Fruit fly (Drosophila melanogaster) whole organism, embryonic: ENCODE results near the gene CG14627.
A peak's percentile ranks its signal among the peaks of the same experiment; 100 is the strongest.

Experiments
- Adf1 ChIP-seq: fragments of 200-800 bp; sonication (Bioruptor generic); IDR thresholded peaks from 2 replicates; pipeline ENCODE4 v1.3.6; 2022; ENCODE audit warnings: missing biosample characterization, missing genetic modification characterization
- C15 ChIP-seq: fragments of 200-800 bp; sonication (Bioruptor generic); IDR thresholded peaks from 3 replicates; pipeline ENCODE4 v1.3.6; 2022; ENCODE audit warnings: missing biosample characterization, missing genetic modification characterization
- CG10654 ChIP-seq: fragments of 200-800 bp; sonication (Bioruptor generic); optimal IDR thresholded peaks from 2 replicates; lab custom pipeline; 2016; ENCODE audit warnings: missing biosample characterization, missing genetic modification characterization
- CG10979 ChIP-seq: fragments of 200-800 bp; sonication (Bioruptor generic); optimal IDR thresholded peaks from 2 replicates; lab custom pipeline; 2018; ENCODE audit warnings: missing biosample characterization, mild to moderate bottlenecking, missing genetic modification characterization, moderate library complexity
- CG12391 ChIP-seq: fragments of 200-800 bp; sonication (Bioruptor generic); optimal IDR thresholded peaks from 3 replicates; lab custom pipeline; 2018; ENCODE audit warnings: missing biosample characterization, mild to moderate bottlenecking, missing genetic modification characterization, moderate library complexity
- CG12769 ChIP-seq: fragments of 200-800 bp; sonication (Bioruptor generic); optimal IDR thresholded peaks from 2 replicates; lab custom pipeline; 2019; ENCODE audit warnings: missing biosample characterization, mild to moderate bottlenecking, missing genetic modification characterization, moderate library complexity
- CG14441 ChIP-seq: fragments of 200-800 bp; sonication (Bioruptor generic); IDR thresholded peaks from 2 replicates; pipeline ENCODE4 v1.3.6; 2022; ENCODE audit warnings: missing biosample characterization, missing genetic modification characterization
- CG15601 ChIP-seq: fragments of 200-800 bp; sonication (Bioruptor generic); optimal IDR thresholded peaks from 3 replicates; lab custom pipeline; 2019; ENCODE audit warnings: missing biosample characterization, mild to moderate bottlenecking, missing genetic modification characterization, moderate library complexity
- CG18262 ChIP-seq: fragments of 200-800 bp; optimal IDR thresholded peaks from 3 replicates; lab custom pipeline; 2019; ENCODE audit warnings: missing biosample characterization, mild to moderate bottlenecking, missing genetic modification characterization, moderate library complexity
- CG18476 ChIP-seq: fragments of 200-800 bp; sonication (Bioruptor generic); optimal IDR thresholded peaks from 2 replicates; lab custom pipeline; 2016; ENCODE audit warnings: missing biosample characterization, mild to moderate bottlenecking, missing genetic modification characterization
- CG18619 ChIP-seq: fragments of 200-800 bp; sonication (Bioruptor generic); optimal IDR thresholded peaks from 3 replicates; lab custom pipeline; 2017; ENCODE audit warnings: missing biosample characterization, mild to moderate bottlenecking, missing genetic modification characterization
- CG2116 ChIP-seq: fragments of 200-800 bp; sonication (Bioruptor generic); optimal IDR thresholded peaks from 3 replicates; lab custom pipeline; 2018; ENCODE audit warnings: missing biosample characterization, mild to moderate bottlenecking, missing genetic modification characterization
- CG2120 ChIP-seq: fragments of 200-800 bp; sonication (Bioruptor generic); optimal IDR thresholded peaks from 3 replicates; lab custom pipeline; 2016; ENCODE audit warnings: missing biosample characterization, missing genetic modification characterization
- CG31365 ChIP-seq: fragments of 200-800 bp; sonication (Bioruptor generic); optimal IDR thresholded peaks from 2 replicates; lab custom pipeline; 2018; ENCODE audit warnings: missing biosample characterization, mild to moderate bottlenecking, missing genetic modification characterization
- CG34224 ChIP-seq: fragments of 200-800 bp; sonication (Bioruptor generic); IDR thresholded peaks from 3 replicates; pipeline ENCODE4 v1.3.6; 2022; ENCODE audit warnings: missing biosample characterization, missing genetic modification characterization; ENCODE audit not compliant: partially characterized antibody
- CG3847 ChIP-seq: fragments of 200-800 bp; sonication (Bioruptor generic); IDR thresholded peaks from 2 replicates; pipeline ENCODE4 v1.3.6; 2022; ENCODE audit warnings: missing biosample characterization, missing genetic modification characterization
- CG4820 ChIP-seq: fragments of 200-800 bp; sonication (Bioruptor generic); optimal IDR thresholded peaks from 3 replicates; lab custom pipeline; 2016; ENCODE audit warnings: missing biosample characterization, missing genetic modification characterization
- CG6272 ChIP-seq: fragments of 200-800 bp; sonication (Bioruptor generic); IDR thresholded peaks from 2 replicates; pipeline ENCODE4 v1.3.6; 2022; ENCODE audit warnings: missing biosample characterization, missing genetic modification characterization
- CG6654 ChIP-seq: fragments of 200-800 bp; sonication (Bioruptor generic); optimal IDR thresholded peaks from 2 replicates; lab custom pipeline; 2017; ENCODE audit warnings: missing biosample characterization, mild to moderate bottlenecking, missing genetic modification characterization
- CG6683 ChIP-seq: fragments of 200-800 bp; sonication (Bioruptor generic); optimal IDR thresholded peaks from 2 replicates; lab custom pipeline; 2017; ENCODE audit warnings: missing biosample characterization, mild to moderate bottlenecking, missing genetic modification characterization, missing genetic modification reagents
- CG6765 ChIP-seq: fragments of 200-800 bp; sonication (Bioruptor generic); optimal IDR thresholded peaks from 3 replicates; lab custom pipeline; 2017; ENCODE audit warnings: missing biosample characterization, mild to moderate bottlenecking, missing genetic modification characterization
- CG6813 ChIP-seq: fragments of 200-800 bp; sonication (Bioruptor generic); optimal IDR thresholded peaks from 2 replicates; lab custom pipeline; 2017; ENCODE audit warnings: missing biosample characterization, missing genetic modification characterization, mild to moderate bottlenecking, moderate library complexity, missing genetic modification reagents
- CG8359 ChIP-seq: fragments of 200-800 bp; sonication (Bioruptor generic); optimal IDR thresholded peaks from 2 replicates; lab custom pipeline; 2017; ENCODE audit warnings: missing biosample characterization, mild to moderate bottlenecking, missing genetic modification characterization, borderline replicate concordance
- CG9437 ChIP-seq: fragments of 200-800 bp; sonication (Bioruptor generic); optimal IDR thresholded peaks from 2 replicates; lab custom pipeline; 2018; ENCODE audit warnings: missing biosample characterization, mild to moderate bottlenecking, missing genetic modification characterization
- CkIIα-i1 ChIP-seq: fragments of 200-800 bp; sonication (Bioruptor generic); IDR thresholded peaks from 2 replicates; pipeline ENCODE4 v1.3.6; 2022; ENCODE audit warnings: missing biosample characterization, missing genetic modification characterization
- CoRest ChIP-seq: fragments of 200-800 bp; sonication (Bioruptor generic); optimal IDR thresholded peaks from 3 replicates; lab custom pipeline; 2018; ENCODE audit warnings: missing biosample characterization, mild to moderate bottlenecking, missing genetic modification characterization, moderate library complexity
- Deaf1 ChIP-seq: fragments of 200-800 bp; optimal IDR thresholded peaks from 3 replicates; lab custom pipeline; 2019; ENCODE audit warnings: missing biosample characterization, mild to moderate bottlenecking, missing genetic modification characterization, moderate library complexity
- Dip2 ChIP-seq: fragments of 200-800 bp; sonication (Bioruptor generic); IDR thresholded peaks from 2 replicates; pipeline ENCODE4 v1.3.6; 2022; ENCODE audit warnings: missing biosample characterization, missing genetic modification characterization
- Dref ChIP-seq: fragments of 200-800 bp; sonication (Bioruptor generic); IDR thresholded peaks from 2 replicates; pipeline ENCODE4 v1.3.6; 2022; ENCODE audit warnings: missing biosample characterization, missing genetic modification characterization
- E2f1 ChIP-seq: fragments of 200-800 bp; sonication (Bioruptor generic); IDR thresholded peaks from 2 replicates; pipeline ENCODE4 v1.3.6; 2022; ENCODE audit warnings: missing biosample characterization, missing genetic modification characterization
- Elba2 ChIP-seq: fragments of 200-800 bp; sonication (Bioruptor generic); optimal IDR thresholded peaks from 3 replicates; lab custom pipeline; 2016; ENCODE audit warnings: missing biosample characterization, missing genetic modification characterization
- HLH4C ChIP-seq: fragments of 200-800 bp; sonication (Bioruptor generic); IDR thresholded peaks from 3 replicates; pipeline ENCODE4 v1.3.6; 2022; ENCODE audit warnings: missing biosample characterization, missing genetic modification characterization; ENCODE audit not compliant: partially characterized antibody
- Hand ChIP-seq: fragments of 200-800 bp; sonication (Bioruptor generic); optimal IDR thresholded peaks from 2 replicates; lab custom pipeline; 2017; ENCODE audit warnings: mild to moderate bottlenecking, missing biosample characterization, missing genetic modification reagents, missing genetic modification characterization
- Hmr ChIP-seq: fragments of 200-800 bp; sonication (Bioruptor generic); optimal IDR thresholded peaks from 3 replicates; lab custom pipeline; 2017; ENCODE audit warnings: mild to moderate bottlenecking, missing biosample characterization, missing genetic modification reagents, missing genetic modification characterization
- Hsf ChIP-seq: fragments of 200-800 bp; sonication (Bioruptor generic); optimal IDR thresholded peaks from 3 replicates; lab custom pipeline; 2016; ENCODE audit warnings: missing biosample characterization, missing genetic modification characterization
- PHDP ChIP-seq: fragments of 200-800 bp; sonication (Bioruptor generic); optimal IDR thresholded peaks from 3 replicates; lab custom pipeline; 2018; ENCODE audit warnings: missing biosample characterization, mild to moderate bottlenecking, missing genetic modification characterization, moderate library complexity
- Taf1 ChIP-seq: fragments of 200-800 bp; sonication (Bioruptor generic); IDR thresholded peaks from 2 replicates; pipeline ENCODE4 v1.3.6; 2022; ENCODE audit warnings: missing biosample characterization, missing genetic modification characterization
- YL-1 ChIP-seq: fragments of 200-800 bp; sonication (Bioruptor generic); optimal IDR thresholded peaks from 3 replicates; lab custom pipeline; 2017; ENCODE audit warnings: missing biosample characterization, mild to moderate bottlenecking, missing genetic modification characterization
- bcd ChIP-seq: fragments of 200-800 bp; sonication (Bioruptor generic); optimal IDR thresholded peaks from 2 replicates; lab custom pipeline; 2017; ENCODE audit warnings: missing biosample characterization, mild to moderate bottlenecking, missing genetic modification characterization
- dysf ChIP-seq: fragments of 200-800 bp; sonication (Bioruptor generic); IDR thresholded peaks from 3 replicates; pipeline ENCODE4 v1.3.6; 2022; ENCODE audit warnings: missing biosample characterization, missing genetic modification characterization
- gem ChIP-seq: fragments of 200-800 bp; sonication (Bioruptor generic); optimal IDR thresholded peaks from 2 replicates; lab custom pipeline; 2019; ENCODE audit warnings: missing biosample characterization, mild to moderate bottlenecking, missing genetic modification characterization, moderate library complexity
- ind ChIP-seq: fragments of 200-800 bp; sonication (Bioruptor generic); optimal IDR thresholded peaks from 3 replicates; lab custom pipeline; 2016; ENCODE audit warnings: missing biosample characterization, missing genetic modification characterization
- kay ChIP-seq: fragments of 200-800 bp; sonication (Bioruptor generic); optimal IDR thresholded peaks from 2 replicates; lab custom pipeline; 2016; ENCODE audit warnings: missing biosample characterization, missing genetic modification characterization
- pho ChIP-seq: fragments of 200-800 bp; sonication (Bioruptor generic); optimal IDR thresholded peaks from 2 replicates; lab custom pipeline; 2016; ENCODE audit warnings: missing biosample characterization, missing genetic modification characterization
- ranshi ChIP-seq: fragments of 200-800 bp; sonication (Bioruptor generic); IDR thresholded peaks from 2 replicates; pipeline ENCODE4 v1.3.6; 2022; ENCODE audit warnings: missing biosample characterization, missing genetic modification characterization
- scrt ChIP-seq: fragments of 200-800 bp; sonication (Bioruptor generic); optimal IDR thresholded peaks from 2 replicates; lab custom pipeline; 2018; ENCODE audit warnings: missing biosample characterization, mild to moderate bottlenecking, missing genetic modification characterization, moderate library complexity
- sisA ChIP-seq: fragments of 200-800 bp; sonication (Bioruptor generic); IDR thresholded peaks from 2 replicates; pipeline ENCODE4 v1.3.6; 2022; ENCODE audit warnings: missing biosample characterization, missing genetic modification characterization
- slbo ChIP-seq: fragments of 200-800 bp; sonication (Bioruptor generic); IDR thresholded peaks from 2 replicates; pipeline ENCODE4 v1.3.6; 2022; ENCODE audit warnings: missing biosample characterization, missing genetic modification characterization
- sug ChIP-seq: fragments of 200-800 bp; optimal IDR thresholded peaks from 2 replicates; lab custom pipeline; 2019; ENCODE audit warnings: missing biosample characterization, mild to moderate bottlenecking, missing genetic modification characterization, moderate library complexity
- tgo ChIP-seq: fragments of 200-800 bp; sonication (Bioruptor generic); IDR thresholded peaks from 3 replicates; pipeline ENCODE4 v1.3.6; 2022; ENCODE audit warnings: missing biosample characterization, missing genetic modification characterization
- z ChIP-seq: fragments of 200-800 bp; sonication (Bioruptor generic); IDR thresholded peaks from 3 replicates; pipeline ENCODE4 v1.3.6; 2022; ENCODE audit warnings: missing biosample characterization, missing genetic modification characterization

Gene CG14627

DNA sequence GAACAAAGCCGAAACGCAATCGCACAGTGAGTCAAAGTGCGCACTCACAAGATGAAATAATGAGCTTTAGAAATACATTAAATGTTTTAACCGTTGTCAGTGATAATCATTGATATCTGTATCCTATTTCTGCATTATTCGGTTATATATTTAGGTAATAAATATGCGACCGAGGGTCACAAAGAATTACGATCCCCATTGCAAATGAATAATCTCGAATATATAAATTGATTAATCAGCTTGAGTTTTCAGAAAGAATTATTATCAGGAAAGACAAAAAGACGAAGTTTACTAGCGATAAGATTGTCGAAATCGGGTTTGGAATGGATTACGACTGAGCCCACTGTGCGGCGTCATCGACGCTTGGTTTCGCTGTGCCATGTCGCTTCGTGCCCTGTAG is 10.4 kb upstream of the CG14627 start (continued):
- TF ChIP-seq scrt (peak; percentile 25), CG6765 (GFP tag; lab: Kevin White, UChicago) (peak; percentile 49), CG3847 (0 out of 2 replicates have a peak, but pooled peaks have one; percentile 25), CG31365 (no peak), CG15601 (tag; lab: Kevin White, UChicago) (no peak), Deaf1 (tag; lab: Kevin White, UChicago) (peak; percentile 84), CG14441 (no peak), sug (peak; percentile 49), CkIIα-i1 (GFP tag; lab: Robert Waterston, UW) (no peak), CG2120 (peak; percentile 68), CoRest (tag; lab: Kevin White, UChicago) (peak; percentile 65), CG4820 (GFP tag; lab: Kevin White, UChicago) (peak; percentile 8), CG18619 (GFP tag; lab: Kevin White, UChicago) (peak; percentile 42), Dip2 (GFP tag; lab: Robert Waterston, UW) (no peak), Hsf (no peak), CG6654 (GFP tag; lab: Kevin White, UChicago) (peak; percentile 16), C15 (GFP tag; lab: Robert Waterston, UW) (no peak), ind (GFP tag; lab: Kevin White, UChicago) (peak; percentile 41), CG6813 (no peak), E2f1 (GFP tag; lab: Robert Waterston, UW) (0 out of 2 replicates have a peak, but pooled peaks have one; percentile 24), bcd (GFP tag; lab: Kevin White, UChicago) (peak; percentile 43), ranshi (GFP tag; lab: Robert Waterston, UW) (peak; percentile 31; the same call in 1 of the 2 replicates), CG12391 (tag; lab: Kevin White, UChicago) (peak; percentile 37), CG34224 (GFP tag; lab: Robert Waterston, UW) (no peak), CG10979 (peak; percentile 35), sisA (GFP tag; lab: Robert Waterston, UW) (no peak), Adf1 (no peak), Elba2 (no peak), pho (peak; percentile 4), Hmr (GFP tag; lab: Kevin White, UChicago) (peak; percentile 70), CG18476 (GFP tag; lab: Kevin White, UChicago) (peak; percentile 48), YL-1 (GFP tag; lab: Kevin White, UChicago) (no peak), dysf (GFP tag; lab: Robert Waterston, UW) (peak; percentile 66; the same call in 2 of the 3 replicates), CG2116 (GFP tag; lab: Kevin White, UChicago) (no peak), tgo (GFP tag; lab: Robert Waterston, UW) (peak; percentile 32; the same call in 2 of the 3 replicates), kay (GFP tag; lab: Kevin White, UChicago) (peak; percentile 27), HLH4C (no peak), CG9437 (GFP tag; lab: Kevin White, UChicago) (peak; percentile 35), CG8359 (GFP tag; lab: Kevin White, UChicago) (no peak), z (GFP tag; lab: Robert Waterston, UW) (no peak), Taf1 (GFP tag; lab: Robert Waterston, UW) (no peak), CG6683 (GFP tag; lab: Kevin White, UChicago) (peak; percentile 11), CG18262 (peak; percentile 51), Hand (GFP tag; lab: Kevin White, UChicago) (peak; percentile 8), CG6272 (no peak), PHDP (tag; lab: Kevin White, UChicago) (peak; percentile 58), Dref (GFP tag; lab: Robert Waterston, UW) (no peak), CG10654 (GFP tag; lab: Kevin White, UChicago) (no peak), CG12769 (peak; percentile 35), gem (tag; lab: Kevin White, UChicago) (peak; percentile 72), slbo (GFP tag; lab: Robert Waterston, UW) (peak; percentile 28)
